Worm (Caenorhabditis elegans): ENCODE data around the gene Y57G11C.33.

- TF ChIP-seq ama-1 (optimal IDR thresholded peaks at IDR 0.05) (no peak), aly-1 (tag; optimal IDR thresholded peaks at IDR 0.05) (no peak), tbx-11 (GFP tag; IDR thresholded peaks at IDR 0.05) (no peak), tra-4 (tag; optimal IDR thresholded peaks at IDR 0.05) (no peak), pes-1 (GFP tag; IDR thresholded peaks at IDR 0.05) (no peak), ets-7 (tag; optimal IDR thresholded peaks at IDR 0.05) (no peak), ceh-13 (GFP tag; optimal IDR thresholded peaks at IDR 0.05) (no peak), F13C5.2 (tag; optimal IDR thresholded peaks at IDR 0.05) (no peak), tbx-37 (GFP tag; conservative IDR thresholded peaks at IDR 0.05) (no peak), ceh-36 (tag; optimal IDR thresholded peaks at IDR 0.05) (no peak), flt-1 (GFP tag; IDR thresholded peaks at IDR 0.05) (no peak), hnd-1 (tag; optimal IDR thresholded peaks at IDR 0.05) (no peak), B0310.2 (tag; optimal IDR thresholded peaks at IDR 0.05) (no peak)
Observed at ce11 chrIV:14612547-14613329, 44.1 kb upstream of the Y57G11C.33 start.

All from whole organism, early embryonic.